Worm (Caenorhabditis elegans): Measurements from ENCODE around the gene ZK836.3.

- no peak for TF ChIP-seq ets-7 (tag; optimal IDR thresholded peaks at IDR 0.05)
- TF ChIP-seq ceh-13 (GFP tag; optimal IDR thresholded peaks at IDR 0.05) = no peak
- no peak for TF ChIP-seq ama-1 (optimal IDR thresholded peaks at IDR 0.05)
- TF ChIP-seq sea-1 (GFP tag; conservative IDR thresholded peaks at IDR 0.05) = no peak
- no peak for TF ChIP-seq B0310.2 (tag; optimal IDR thresholded peaks at IDR 0.05)
- no peak for TF ChIP-seq hnd-1 (tag; optimal IDR thresholded peaks at IDR 0.05)
- TF ChIP-seq hmg-4 (GFP tag; optimal IDR thresholded peaks at IDR 0.05) = no peak
- TF ChIP-seq scrt-1 (GFP tag; IDR thresholded peaks at IDR 0.05) = no peak
- TF ChIP-seq tbx-37 (GFP tag; conservative IDR thresholded peaks at IDR 0.05) = no peak
- TF ChIP-seq tra-4 (tag; optimal IDR thresholded peaks at IDR 0.05) = no peak
- TF ChIP-seq tbx-11 (GFP tag; IDR thresholded peaks at IDR 0.05) = no peak
Observed at ce11 chrV:12179338-12179737, 16.4 kb downstream of the ZK836.3 start, which contains the start of gene clec-224.
